Fruit fly (Drosophila melanogaster) whole organism, embryonic: ENCODE measurements around the gene slf.

Source experiments
- BtbVII ChIP-seq: fragments of 200-800 bp; sonication (Bioruptor generic); optimal IDR thresholded peaks from 3 replicates; lab custom pipeline; 2017; ENCODE audit warnings: missing biosample characterization, mild to moderate bottlenecking, missing genetic modification characterization
- Bteb2 ChIP-seq: fragments of 200-800 bp; sonication (Bioruptor generic); optimal IDR thresholded peaks from 2 replicates; lab custom pipeline; 2016; ENCODE audit warnings: missing biosample characterization, missing genetic modification characterization
- CG10274 ChIP-seq: fragments of 200-800 bp; sonication (Bioruptor generic); optimal IDR thresholded peaks from 3 replicates; lab custom pipeline; 2017; ENCODE audit warnings: missing biosample characterization, mild to moderate bottlenecking, missing genetic modification characterization
- CG11504 ChIP-seq: fragments of 200-800 bp; sonication (Bioruptor generic); optimal IDR thresholded peaks from 3 replicates; lab custom pipeline; 2019; ENCODE audit warnings: missing biosample characterization, mild to moderate bottlenecking, missing genetic modification characterization, moderate library complexity
- CG11560 ChIP-seq: fragments of 200-800 bp; sonication (Bioruptor generic); IDR thresholded peaks from 3 replicates; pipeline ENCODE4 v1.3.6; 2022; ENCODE audit warnings: missing biosample characterization, missing genetic modification characterization
- CG11695 ChIP-seq: fragments of 200-800 bp; sonication (Bioruptor generic); IDR thresholded peaks from 3 replicates; pipeline ENCODE4 v1.3.6; 2022; ENCODE audit warnings: missing biosample characterization, missing genetic modification characterization
- CG12744 ChIP-seq: fragments of 200-800 bp; sonication (Bioruptor generic); optimal IDR thresholded peaks from 2 replicates; lab custom pipeline; 2016; ENCODE audit warnings: missing biosample characterization, missing genetic modification characterization
- CG12769 ChIP-seq: fragments of 200-800 bp; sonication (Bioruptor generic); optimal IDR thresholded peaks from 2 replicates; lab custom pipeline; 2019; ENCODE audit warnings: missing biosample characterization, mild to moderate bottlenecking, missing genetic modification characterization, moderate library complexity
- CG13624 ChIP-seq: fragments of 200-800 bp; sonication (Bioruptor generic); optimal IDR thresholded peaks from 2 replicates; lab custom pipeline; 2016; ENCODE audit warnings: missing biosample characterization, missing genetic modification characterization
- CG17912 ChIP-seq: fragments of 200-800 bp; sonication (Bioruptor generic); optimal IDR thresholded peaks from 2 replicates; lab custom pipeline; 2018; ENCODE audit warnings: missing biosample characterization, mild to moderate bottlenecking, missing genetic modification characterization
- CG18011 ChIP-seq: fragments of 200-800 bp; sonication (Bioruptor generic); optimal IDR thresholded peaks from 2 replicates; lab custom pipeline; 2017; ENCODE audit warnings: missing biosample characterization, missing genetic modification characterization, mild to moderate bottlenecking, moderate library complexity, missing genotype
- CG2889 ChIP-seq: fragments of 200-800 bp; sonication (Bioruptor generic); IDR thresholded peaks from 3 replicates; pipeline ENCODE4 v1.3.6; 2022; ENCODE audit warnings: missing biosample characterization, missing genetic modification characterization
- CG30431 ChIP-seq: fragments of 200-800 bp; sonication (Bioruptor generic); optimal IDR thresholded peaks from 2 replicates; lab custom pipeline; 2017; ENCODE audit warnings: missing biosample characterization, missing genetic modification characterization
- CG3847 ChIP-seq: fragments of 200-800 bp; sonication (Bioruptor generic); IDR thresholded peaks from 2 replicates; pipeline ENCODE4 v1.3.6; 2022; ENCODE audit warnings: missing biosample characterization, missing genetic modification characterization
- CG4617 ChIP-seq: fragments of 200-800 bp; sonication (Bioruptor generic); optimal IDR thresholded peaks from 3 replicates; lab custom pipeline; 2016; ENCODE audit warnings: missing biosample characterization, missing genetic modification characterization, borderline replicate concordance
- CG6765 ChIP-seq: fragments of 200-800 bp; sonication (Bioruptor generic); optimal IDR thresholded peaks from 3 replicates; lab custom pipeline; 2017; ENCODE audit warnings: missing biosample characterization, mild to moderate bottlenecking, missing genetic modification characterization
- CG7745 ChIP-seq: fragments of 200-800 bp; sonication (Bioruptor generic); optimal IDR thresholded peaks from 2 replicates; lab custom pipeline; 2018; ENCODE audit warnings: missing biosample characterization, mild to moderate bottlenecking, missing genetic modification characterization, moderate library complexity
- CG8290 ChIP-seq, 3 experiments: fragments of 200-800 bp; sonication (Bioruptor generic); optimal IDR thresholded peaks; 2 replicates each; lab custom pipeline; 2016 to 2019; ENCODE audit warnings: missing biosample characterization in 3 of 3, missing genetic modification characterization in 3 of 3, mild to moderate bottlenecking in 2 of 3, moderate library complexity in 1 of 3
- CG8944 ChIP-seq: fragments of 200-800 bp; sonication (Bioruptor generic); optimal IDR thresholded peaks from 3 replicates; lab custom pipeline; 2016; ENCODE audit warnings: missing biosample characterization, missing genetic modification characterization
- Chrac-16 ChIP-seq: fragments of 200-800 bp; sonication (Bioruptor generic); optimal IDR thresholded peaks from 3 replicates; lab custom pipeline; 2016; ENCODE audit warnings: missing biosample characterization, missing genetic modification characterization
- D19B ChIP-seq: fragments of 200-800 bp; sonication (Bioruptor generic); optimal IDR thresholded peaks from 2 replicates; lab custom pipeline; 2017; ENCODE audit warnings: missing biosample characterization, mild to moderate bottlenecking, missing genetic modification characterization
- Hmr ChIP-seq: fragments of 200-800 bp; sonication (Bioruptor generic); optimal IDR thresholded peaks from 3 replicates; lab custom pipeline; 2017; ENCODE audit warnings: mild to moderate bottlenecking, missing biosample characterization, missing genetic modification reagents, missing genetic modification characterization
- Hsf ChIP-seq: fragments of 200-800 bp; sonication (Bioruptor generic); optimal IDR thresholded peaks from 3 replicates; lab custom pipeline; 2016; ENCODE audit warnings: missing biosample characterization, missing genetic modification characterization
- Kr ChIP-seq: fragments of 200-800 bp; sonication (Bioruptor generic); optimal IDR thresholded peaks from 2 replicates; lab custom pipeline; 2017; ENCODE audit warnings: missing biosample characterization, mild to moderate bottlenecking, missing genetic modification characterization
- MBD-R2 ChIP-seq: fragments of 200-800 bp; sonication (Bioruptor generic); IDR thresholded peaks from 2 replicates; pipeline ENCODE4 v1.3.6; 2022; ENCODE audit warnings: missing biosample characterization, missing genetic modification characterization
- Myb ChIP-seq: fragments of 200-800 bp; sonication (Bioruptor generic); optimal IDR thresholded peaks from 2 replicates; lab custom pipeline; 2016; ENCODE audit warnings: missing biosample characterization, missing genetic modification characterization
- Poxn ChIP-seq: fragments of 200-800 bp; sonication (Bioruptor generic); IDR thresholded peaks from 2 replicates; pipeline ENCODE4 v1.3.6; 2022; ENCODE audit warnings: missing biosample characterization, missing genetic modification characterization
- Ptx1 ChIP-seq: fragments of 200-800 bp; sonication (Bioruptor generic); IDR thresholded peaks from 2 replicates; pipeline ENCODE4 v1.3.6; 2022; ENCODE audit warnings: missing biosample characterization, missing genetic modification characterization
- Ssrp ChIP-seq: fragments of 200-800 bp; sonication (Bioruptor generic); optimal IDR thresholded peaks from 2 replicates; lab custom pipeline; 2018; ENCODE audit warnings: missing biosample characterization, mild to moderate bottlenecking, missing genetic modification characterization, moderate library complexity
- TFAM ChIP-seq: fragments of 200-800 bp; sonication (Bioruptor generic); optimal IDR thresholded peaks from 2 replicates; lab custom pipeline; 2017; ENCODE audit warnings: missing biosample characterization, missing genetic modification characterization, inconsistent platforms
- al ChIP-seq: fragments of 200-800 bp; sonication (Bioruptor generic); IDR thresholded peaks from 2 replicates; pipeline ENCODE4 v1.3.6; 2022; ENCODE audit warnings: missing biosample characterization, missing genetic modification characterization
- ato ChIP-seq: fragments of 200-800 bp; sonication (Bioruptor generic); IDR thresholded peaks from 2 replicates; pipeline ENCODE4 v1.3.6; 2022; ENCODE audit warnings: missing biosample characterization, missing genetic modification characterization; ENCODE audit not compliant: partially characterized antibody
- bab2 ChIP-seq: fragments of 200-800 bp; sonication (Bioruptor generic); optimal IDR thresholded peaks from 2 replicates; lab custom pipeline; 2016; ENCODE audit warnings: missing biosample characterization, missing genetic modification characterization
- bigmax ChIP-seq: fragments of 200-800 bp; sonication (Bioruptor generic); optimal IDR thresholded peaks from 2 replicates; lab custom pipeline; 2018; ENCODE audit warnings: missing biosample characterization, mild to moderate bottlenecking, missing genetic modification characterization
- bowl ChIP-seq: fragments of 200-800 bp; sonication (Bioruptor generic); IDR thresholded peaks from 2 replicates; pipeline ENCODE4 v1.3.6; 2022; ENCODE audit warnings: missing biosample characterization, missing genetic modification characterization
- chif ChIP-seq, 2 experiments: fragments of 200-800 bp; sonication (Bioruptor generic); optimal IDR thresholded peaks; 3 replicates each; lab custom pipeline; 2016; ENCODE audit warnings: missing biosample characterization in 2 of 2, missing genetic modification characterization in 2 of 2
- corto ChIP-seq: fragments of 200-800 bp; sonication (Bioruptor generic); optimal IDR thresholded peaks from 2 replicates; lab custom pipeline; 2016; ENCODE audit warnings: missing biosample characterization, mild to moderate bottlenecking, missing genetic modification characterization, moderate library complexity
- crol ChIP-seq: fragments of 200-800 bp; sonication (Bioruptor generic); IDR thresholded peaks from 2 replicates; pipeline ENCODE4 v1.3.6; 2022; ENCODE audit warnings: missing biosample characterization, missing genetic modification characterization
- da ChIP-seq: fragments of 200-800 bp; sonication (Bioruptor generic); optimal IDR thresholded peaks from 2 replicates; lab custom pipeline; 2016; ENCODE audit warnings: missing biosample characterization, missing genetic modification characterization
- fd96Cb ChIP-seq: fragments of 200-800 bp; sonication (Bioruptor generic); optimal IDR thresholded peaks from 2 replicates; lab custom pipeline; 2018; ENCODE audit warnings: missing biosample characterization, mild to moderate bottlenecking, missing genetic modification characterization, moderate library complexity
- gsb ChIP-seq: fragments of 200-800 bp; sonication (Bioruptor generic); IDR thresholded peaks from 2 replicates; pipeline ENCODE4 v1.3.6; 2022; ENCODE audit warnings: missing biosample characterization, missing genetic modification characterization
- inv ChIP-seq: fragments of 200-800 bp; sonication (Bioruptor generic); IDR thresholded peaks from 2 replicates; pipeline ENCODE4 v1.3.6; 2022; ENCODE audit warnings: missing biosample characterization, missing genetic modification characterization; ENCODE audit not compliant: partially characterized antibody
- jing ChIP-seq: fragments of 200-800 bp; sonication (Bioruptor generic); optimal IDR thresholded peaks from 2 replicates; lab custom pipeline; 2018; ENCODE audit warnings: missing biosample characterization, mild to moderate bottlenecking, missing genetic modification characterization
- kay ChIP-seq: fragments of 200-800 bp; sonication (Bioruptor generic); optimal IDR thresholded peaks from 2 replicates; lab custom pipeline; 2016; ENCODE audit warnings: missing biosample characterization, missing genetic modification characterization
- oc ChIP-seq: fragments of 200-800 bp; sonication (Bioruptor generic); optimal IDR thresholded peaks from 2 replicates; lab custom pipeline; 2018; ENCODE audit warnings: missing biosample characterization, mild to moderate bottlenecking, missing genetic modification characterization, moderate library complexity
- ro ChIP-seq: fragments of 200-800 bp; sonication (Bioruptor generic); IDR thresholded peaks from 2 replicates; pipeline ENCODE4 v1.3.6; 2022; ENCODE audit warnings: missing biosample characterization, missing genetic modification characterization
- trh ChIP-seq: fragments of 200-800 bp; sonication (Bioruptor generic); optimal IDR thresholded peaks from 2 replicates; lab custom pipeline; 2016; ENCODE audit warnings: missing biosample characterization, missing genetic modification characterization
- vnd ChIP-seq: fragments of 200-800 bp; sonication (Bioruptor generic); IDR thresholded peaks from 3 replicates; pipeline ENCODE4 v1.3.6; 2022; ENCODE audit warnings: missing biosample characterization, missing genetic modification characterization; ENCODE audit not compliant: partially characterized antibody
- wor ChIP-seq: fragments of 200-800 bp; sonication (Bioruptor generic); IDR thresholded peaks from 2 replicates; pipeline ENCODE4 v1.3.6; 2022; ENCODE audit warnings: missing biosample characterization, missing genetic modification characterization

Gene slf

DNA sequence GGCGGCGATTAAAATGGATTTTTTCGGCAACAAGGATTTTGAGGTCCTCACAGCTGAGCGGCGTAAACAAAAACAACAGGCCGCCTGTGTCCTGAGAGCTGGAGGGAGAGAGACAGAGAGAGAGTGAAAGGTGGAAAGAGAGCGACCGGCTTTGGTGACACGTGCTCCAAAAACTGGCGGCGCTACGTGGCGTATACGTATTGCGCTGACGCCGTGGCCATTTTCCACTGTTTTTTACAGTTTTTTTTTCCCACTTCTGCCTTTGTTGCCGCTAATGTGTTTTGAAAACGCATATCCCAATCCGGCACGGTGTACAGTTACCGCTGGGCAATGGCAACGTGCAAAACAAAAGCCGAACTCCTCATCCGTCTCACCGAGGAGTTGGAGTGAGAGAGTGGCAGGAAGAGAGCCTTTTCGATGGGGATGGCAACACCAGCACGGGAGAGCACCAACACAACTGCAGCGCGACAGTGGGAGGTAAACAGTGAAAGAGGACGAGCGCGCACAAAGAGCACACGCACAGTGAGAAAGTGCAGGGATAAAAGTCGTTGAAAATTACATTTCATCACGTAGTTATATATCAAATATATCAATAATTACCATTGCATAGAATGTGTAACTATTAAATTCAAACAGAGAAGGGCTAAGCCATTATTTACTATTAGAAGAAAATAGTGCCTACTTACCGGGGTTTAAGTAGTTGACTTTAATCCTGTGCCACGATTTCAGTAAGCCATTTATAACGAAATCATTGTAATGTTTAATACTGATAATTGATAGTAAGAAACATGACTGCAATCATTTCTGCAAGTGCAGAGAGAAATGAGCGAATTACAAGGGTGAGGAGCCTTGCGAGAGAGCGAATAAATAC, 19.0 kb upstream of the slf start (continued):
- TF ChIP-seq CG30431 (GFP tag; lab: Kevin White, UChicago) (peak; percentile 26), trh (no peak), MBD-R2 (no peak), kay (no peak), Poxn (no peak), CG18011 (GFP tag; lab: Kevin White, UChicago) (no peak), ro (GFP tag; lab: Robert Waterston, UW) (no peak; the same call in 1 of the 2 replicates), Ssrp (tag; lab: Kevin White, UChicago) (peak; percentile 61), chif (GFP tag; optimal IDR thresholded peaks at IDR 0.05; lab: Kevin White, UChicago) (peak in 1 of 2 experiments; percentile 41), bowl (GFP tag; lab: Robert Waterston, UW) (no peak), CG13624 (GFP tag; lab: Kevin White, UChicago) (no peak), Chrac-16 (GFP tag; lab: Kevin White, UChicago) (peak; percentile 41), CG3847 (peak; percentile 18), inv (no peak), CG7745 (tag; lab: Kevin White, UChicago) (no peak), CG11504 (tag; lab: Kevin White, UChicago) (no peak), al (no peak), bigmax (GFP tag; lab: Kevin White, UChicago) (no peak), CG12769 (peak; percentile 68), CG17912 (no peak), CG8290 (GFP tag; optimal IDR thresholded peaks at IDR 0.05; lab: Kevin White, UChicago) (no peak), CG8290 (tag; optimal IDR thresholded peaks at IDR 0.05; lab: Kevin White, UChicago) (peak; percentile 52 to 74), Bteb2 (GFP tag; lab: Kevin White, UChicago) (no peak), vnd (GFP tag; lab: Robert Waterston, UW) (no peak), Myb (GFP tag; lab: Kevin White, UChicago) (peak; percentile 5), fd96Cb (tag; lab: Kevin White, UChicago) (peak; percentile 20), CG12744 (GFP tag; lab: Kevin White, UChicago) (no peak), CG8944 (GFP tag; lab: Kevin White, UChicago) (no peak), da (no peak), Hmr (GFP tag; lab: Kevin White, UChicago) (no peak), TFAM (no peak), CG11560 (tag; lab: Robert Waterston, UW) (no peak), CG11695 (GFP tag; lab: Robert Waterston, UW) (peak; percentile 21; the same call in 1 of the 3 replicates), CG10274 (no peak), CG4617 (peak; percentile 25), D19B (GFP tag; lab: Kevin White, UChicago) (no peak), Ptx1 (GFP tag; lab: Robert Waterston, UW) (peak; percentile 43), Kr (GFP tag; lab: Kevin White, UChicago) (peak; percentile 11), ato (no peak), crol (GFP tag; lab: Robert Waterston, UW) (peak; percentile 47), oc (no peak), CG6765 (GFP tag; lab: Kevin White, UChicago) (no peak), bab2 (GFP tag; lab: Kevin White, UChicago) (no peak), BtbVII (GFP tag; lab: Kevin White, UChicago) (no peak), wor (GFP tag; lab: Robert Waterston, UW) (no peak; the same call in 1 of the 2 replicates), jing (GFP tag; lab: Kevin White, UChicago) (peak; percentile 24), CG2889 (GFP tag; lab: Robert Waterston, UW) (0 out of 3 replicates have a peak, but pooled peaks have one; percentile 4), Hsf (GFP tag; lab: Kevin White, UChicago) (peak; percentile 41), corto (GFP tag; lab: Kevin White, UChicago) (no peak), gsb (GFP tag; lab: Robert Waterston, UW) (no peak)
